Fruit fly (Drosophila melanogaster) whole organism, embryonic: ENCODE measurements around the gene WRNexo.

Experiments used
- CG13775 ChIP-seq: fragments of 200-800 bp; sonication (Bioruptor generic); optimal IDR thresholded peaks from 3 replicates; lab custom pipeline; 2017; ENCODE audit warnings: missing biosample characterization, mild to moderate bottlenecking, missing genetic modification characterization
- CG17359 ChIP-seq: fragments of 200-800 bp; sonication (Bioruptor generic); optimal IDR thresholded peaks from 3 replicates; lab custom pipeline; 2018; ENCODE audit warnings: missing biosample characterization, mild to moderate bottlenecking, missing genetic modification characterization, moderate library complexity
- CG9609 ChIP-seq: fragments of 200-800 bp; sonication (Bioruptor generic); optimal IDR thresholded peaks from 3 replicates; lab custom pipeline; 2016; ENCODE audit warnings: missing biosample characterization, missing genetic modification characterization
- CTCF ChIP-seq: fragments of 200-800 bp; sonication (Bioruptor generic); optimal IDR thresholded peaks from 2 replicates; lab custom pipeline; 2017; ENCODE audit warnings: missing biosample characterization, mild to moderate bottlenecking, missing genetic modification characterization, moderate library complexity
- D19B ChIP-seq: fragments of 200-800 bp; sonication (Bioruptor generic); optimal IDR thresholded peaks from 2 replicates; lab custom pipeline; 2017; ENCODE audit warnings: missing biosample characterization, mild to moderate bottlenecking, missing genetic modification characterization
- HLH54F ChIP-seq: fragments of 200-800 bp; sonication (Bioruptor generic); optimal IDR thresholded peaks from 3 replicates; lab custom pipeline; 2016; ENCODE audit warnings: missing biosample characterization, missing genetic modification characterization
- hth ChIP-seq: fragments of >200 bp; optimal IDR thresholded peaks from 2 replicates; lab custom pipeline; 2017; ENCODE audit warnings: inconsistent platforms
- row ChIP-seq: fragments of 200-800 bp; sonication (Bioruptor generic); IDR thresholded peaks from 3 replicates; pipeline ENCODE4 v1.3.6; 2022; ENCODE audit warnings: missing biosample characterization, missing genetic modification characterization

- TF ChIP-seq hth (no peak), D19B (GFP tag; lab: Kevin White, UChicago) (no peak), HLH54F (GFP tag; lab: Kevin White, UChicago) (no peak), row (GFP tag; lab: Robert Waterston, UW) (peak; percentile 55; the same call in 2 of the 3 replicates), CG9609 (no peak), CG13775 (GFP tag; lab: Kevin White, UChicago) (no peak), CTCF (GFP tag; lab: Kevin White, UChicago) (no peak), CG17359 (tag; lab: Kevin White, UChicago) (no peak)
Observed at dm6 chr3R:18360630-18361260, 5.2 kb downstream of the WRNexo start, which contains the start of gene CG15803.
